Worm (Caenorhabditis elegans): ENCODE data around the gene clec-171.
A peak's percentile ranks its signal among the peaks of the same experiment; 100 is the strongest.

The clec-171 gene

DNA sequence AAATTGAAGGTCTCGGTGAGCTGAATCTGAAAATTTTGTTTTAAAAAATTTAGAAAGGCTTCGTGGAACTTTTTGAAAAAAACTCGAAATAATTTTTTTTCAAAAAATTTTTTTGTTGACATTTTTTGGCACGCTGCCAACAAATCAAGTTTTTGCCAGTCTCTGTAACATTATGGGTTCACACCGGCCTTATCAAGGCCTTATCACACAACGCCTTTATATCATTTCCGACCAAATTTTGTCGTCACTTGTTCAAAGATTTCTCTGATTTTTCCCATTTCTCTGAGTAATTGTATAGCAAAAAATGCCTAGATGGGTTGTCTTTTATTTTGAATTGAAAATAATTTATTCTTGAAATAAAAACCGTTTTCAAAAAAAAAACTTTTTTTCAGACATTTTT, 21.4 kb downstream of the clec-171 start:
- TF ChIP-seq fkh-10 (GFP tag; optimal IDR thresholded peaks at IDR 0.05) (no peak), elt-2 (tag; optimal IDR thresholded peaks at IDR 0.05) (peak; percentile 69)

DNA sequence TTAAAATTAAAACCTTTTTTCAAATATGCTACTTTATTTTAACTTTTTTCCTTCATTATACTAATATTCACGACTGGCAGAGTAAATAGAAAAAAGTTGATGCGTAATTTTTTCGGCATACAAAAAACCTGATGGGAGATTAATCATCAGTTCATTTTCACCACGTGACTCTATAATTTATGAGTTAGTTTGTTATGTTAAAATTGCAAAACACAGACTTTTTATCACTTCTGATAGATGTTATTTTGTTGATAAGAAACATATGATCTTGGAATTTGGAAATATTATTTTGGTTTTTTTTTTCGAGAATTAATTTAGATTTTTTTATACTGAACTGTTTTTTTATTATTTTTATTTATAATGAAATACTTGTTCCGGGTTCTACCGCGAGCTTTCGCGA, 23.2 kb downstream of the clec-171 start:
- no peak for TF ChIP-seq lin-11 (tag; optimal IDR thresholded peaks at IDR 0.05)
- TF ChIP-seq pag-3 (tag; optimal IDR thresholded peaks at IDR 0.05; ENCODE audit: borderline replicate concordance), result no peak

DNA sequence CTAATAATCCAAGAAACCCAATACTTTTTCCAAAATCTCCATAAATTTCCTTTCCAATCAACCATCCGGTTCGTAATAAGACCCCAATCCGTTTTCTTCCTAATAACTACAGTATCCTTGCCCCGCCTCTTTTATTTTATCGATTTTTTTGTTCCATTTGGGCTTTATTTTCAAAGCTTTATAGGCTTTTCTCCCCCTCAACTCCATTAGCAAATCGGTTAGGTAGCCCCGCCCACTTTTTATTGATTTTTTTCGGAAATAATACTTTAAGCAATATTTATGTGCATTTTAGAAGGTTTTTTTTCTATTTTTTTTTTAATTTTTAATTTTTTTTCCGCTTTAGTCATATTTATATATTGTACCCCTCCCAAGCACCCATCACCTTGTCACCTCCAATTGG, 27.2 kb downstream of the clec-171 start:
- TF ChIP-seq ceh-48 (tag; optimal IDR thresholded peaks at IDR 0.05) (peak; percentile 22), nfya-1 (tag; optimal IDR thresholded peaks at IDR 0.05) (no peak), elt-2 (tag; optimal IDR thresholded peaks at IDR 0.05) (no peak)

DNA sequence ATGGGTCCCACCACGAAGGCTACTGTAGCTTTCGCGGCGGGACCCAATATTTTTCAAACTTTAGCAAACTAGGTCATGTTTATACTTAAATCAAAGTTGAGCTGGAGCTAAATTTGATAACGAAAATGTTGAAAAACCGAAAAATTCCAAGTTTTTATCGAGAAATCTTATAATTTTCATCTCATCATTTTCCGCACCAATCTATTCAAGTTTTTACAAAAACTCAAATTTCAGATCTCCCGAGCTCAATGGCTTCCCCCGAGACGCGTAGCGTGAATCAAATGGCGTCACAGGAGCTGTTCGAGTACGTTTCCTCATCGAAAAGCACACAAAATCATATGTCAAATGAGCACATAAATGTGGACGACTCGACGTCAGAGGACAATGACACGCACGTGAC, 29.3 kb downstream of the clec-171 start:
- no peak for TF ChIP-seq pqm-1 (tag; optimal IDR thresholded peaks at IDR 0.05)
- TF ChIP-seq hlh-6 (tag; optimal IDR thresholded peaks at IDR 0.05), result no peak
- TF ChIP-seq pat-9 (tag; optimal IDR thresholded peaks at IDR 0.05), result no peak
- no peak for TF ChIP-seq hlh-30 (tag; optimal IDR thresholded peaks at IDR 0.05; ENCODE audit: insufficient read depth)
- no peak for TF ChIP-seq K02D7.2 (tag; optimal IDR thresholded peaks at IDR 0.05)
- TF ChIP-seq ceh-19 (GFP tag; optimal IDR thresholded peaks at IDR 0.05), result no peak
- TF ChIP-seq che-1 (tag; optimal IDR thresholded peaks at IDR 0.05), result no peak
- TF ChIP-seq ref-2 (tag; optimal IDR thresholded peaks at IDR 0.05), result no peak
- TF ChIP-seq fkh-6 (tag; optimal IDR thresholded peaks at IDR 0.05), result no peak
- TF ChIP-seq ceh-9 (tag; optimal IDR thresholded peaks at IDR 0.05), result no peak
- no peak for TF ChIP-seq syd-9 (tag; optimal IDR thresholded peaks at IDR 0.05)
- no peak for TF ChIP-seq ceh-22 (tag; optimal IDR thresholded peaks at IDR 0.05)
- TF ChIP-seq unc-3 (GFP tag; conservative IDR thresholded peaks at IDR 0.05), result no peak
- no peak for TF ChIP-seq unc-3 (tag; optimal IDR thresholded peaks at IDR 0.05)
- TF ChIP-seq unc-55 (GFP tag; optimal IDR thresholded peaks at IDR 0.05), result no peak
- TF ChIP-seq zip-5 (tag; optimal IDR thresholded peaks at IDR 0.05), result no peak
- no peak for TF ChIP-seq ceh-14 (tag; optimal IDR thresholded peaks at IDR 0.05)
- TF ChIP-seq ceh-31 (tag; optimal IDR thresholded peaks at IDR 0.05), result no peak
- no peak for TF ChIP-seq eyg-1 (tag; optimal IDR thresholded peaks at IDR 0.05)
- no peak for TF ChIP-seq ets-4 (tag; optimal IDR thresholded peaks at IDR 0.05)
- no peak for TF ChIP-seq rnt-1 (tag; optimal IDR thresholded peaks at IDR 0.05)

DNA sequence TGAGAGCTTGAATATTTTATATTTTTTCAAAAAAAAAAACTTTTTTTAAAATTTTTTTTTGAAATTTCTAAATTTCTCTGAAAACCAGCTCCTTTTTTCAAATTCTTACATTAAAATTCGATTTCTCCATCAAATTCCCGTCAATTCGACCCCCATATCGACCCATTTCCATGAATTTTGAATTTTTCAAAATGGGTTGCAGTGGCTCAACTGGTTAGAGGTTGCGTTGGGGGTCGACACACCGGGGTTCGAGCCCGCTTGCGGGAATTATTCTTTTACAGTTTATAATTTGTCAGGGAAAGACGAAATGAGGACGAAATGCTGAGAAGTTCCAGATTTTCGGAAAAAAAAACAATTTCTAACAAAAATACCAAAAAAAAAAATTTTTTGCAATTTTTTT, 33.1 kb downstream of the clec-171 start:
- TF ChIP-seq pat-9 (tag; optimal IDR thresholded peaks at IDR 0.05), result no peak
- no peak for TF ChIP-seq unc-55 (GFP tag; optimal IDR thresholded peaks at IDR 0.05)
- no peak for TF ChIP-seq hlh-13 (GFP tag; optimal IDR thresholded peaks at IDR 0.05)
- TF ChIP-seq ceh-19 (GFP tag; optimal IDR thresholded peaks at IDR 0.05), result no peak
- TF ChIP-seq ama-1 (optimal IDR thresholded peaks at IDR 0.05), result no peak
- no peak for TF ChIP-seq pax-1 (tag; optimal IDR thresholded peaks at IDR 0.05)

DNA sequence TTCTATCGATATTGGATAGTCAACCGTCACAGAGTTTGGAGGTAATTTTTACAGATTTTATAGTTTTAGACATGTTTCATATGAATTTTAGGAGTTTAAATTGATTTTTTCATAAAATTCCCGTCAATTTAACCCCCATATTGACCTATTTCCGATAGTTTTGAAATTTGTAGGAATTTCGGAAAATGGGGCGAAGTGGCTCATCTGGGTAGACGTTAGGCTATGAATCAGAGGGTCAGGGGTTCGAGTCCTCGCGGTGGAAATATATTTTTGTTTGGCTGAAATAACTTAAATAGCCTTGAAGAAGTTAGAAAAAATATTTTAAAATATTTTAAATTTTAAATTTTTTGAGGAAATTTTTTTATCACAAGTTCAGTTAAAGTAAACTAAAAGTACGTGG, 35.7 kb downstream of the clec-171 start:
- TF ChIP-seq che-1 (tag; optimal IDR thresholded peaks at IDR 0.05) (no peak), ceh-2 (tag; optimal IDR thresholded peaks at IDR 0.05) (no peak), ahr-1 (tag; optimal IDR thresholded peaks at IDR 0.05) (no peak), pros-1 (tag; optimal IDR thresholded peaks at IDR 0.05) (no peak), ceh-19 (GFP tag; optimal IDR thresholded peaks at IDR 0.05) (no peak), ztf-16 (tag; optimal IDR thresholded peaks at IDR 0.05) (no peak)

All from whole organism, late embryonic.